Worm (Caenorhabditis elegans): ENCODE results near the gene gem-4.

DNA sequence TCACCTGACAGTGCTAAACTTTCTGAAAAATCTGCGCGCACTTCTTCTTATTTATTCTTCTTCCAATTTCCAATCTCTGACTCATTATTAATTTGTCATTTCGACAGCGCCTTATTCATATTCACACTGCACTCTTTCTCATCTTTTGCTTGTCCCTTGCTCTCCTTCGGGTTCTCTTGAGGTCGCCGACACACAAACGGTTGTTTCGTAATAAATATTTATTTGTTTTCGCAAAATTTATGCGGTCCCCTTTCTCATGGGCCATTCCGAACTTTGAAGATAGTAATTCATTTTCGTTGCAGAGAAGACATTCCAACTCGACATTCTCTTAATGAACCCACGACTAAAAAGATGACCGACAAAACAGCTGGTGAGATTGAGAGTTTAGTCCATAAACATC, 30.7 kb upstream of the gem-4 start, which contains the start of gene magi-1:
- TF ChIP-seq unc-130 (GFP tag; optimal IDR thresholded peaks at IDR 0.05) (no peak), ztf-7 (tag; optimal IDR thresholded peaks at IDR 0.05) (no peak), nhr-11 (tag; optimal IDR thresholded peaks at IDR 0.05) (no peak), mxl-3 (GFP tag; optimal IDR thresholded peaks at IDR 0.05) (no peak), nhr-28 (tag; optimal IDR thresholded peaks at IDR 0.05) (no peak), dpl-1 (GFP tag; optimal IDR thresholded peaks at IDR 0.05) (no peak), ama-1 (optimal IDR thresholded peaks at IDR 0.05) (no peak), mxl-2 (GFP tag; conservative IDR thresholded peaks at IDR 0.05) (no peak), vab-7 (GFP tag; IDR thresholded peaks at IDR 0.05) (no peak), unc-62 (GFP tag; optimal IDR thresholded peaks at IDR 0.05 in 1 of 2) (no peak), unc-62 (tag; optimal IDR thresholded peaks at IDR 0.05) (no peak), Y48G9A.11 (GFP tag; IDR thresholded peaks at IDR 0.05) (no peak), T26A8.4 (GFP tag; IDR thresholded peaks at IDR 0.05) (no peak), Y105C5A.15 (GFP tag; IDR thresholded peaks at IDR 0.05) (no peak)
